Fruit fly (Drosophila melanogaster): Measurements from ENCODE around the gene gdl.

gdl gene

DNA sequence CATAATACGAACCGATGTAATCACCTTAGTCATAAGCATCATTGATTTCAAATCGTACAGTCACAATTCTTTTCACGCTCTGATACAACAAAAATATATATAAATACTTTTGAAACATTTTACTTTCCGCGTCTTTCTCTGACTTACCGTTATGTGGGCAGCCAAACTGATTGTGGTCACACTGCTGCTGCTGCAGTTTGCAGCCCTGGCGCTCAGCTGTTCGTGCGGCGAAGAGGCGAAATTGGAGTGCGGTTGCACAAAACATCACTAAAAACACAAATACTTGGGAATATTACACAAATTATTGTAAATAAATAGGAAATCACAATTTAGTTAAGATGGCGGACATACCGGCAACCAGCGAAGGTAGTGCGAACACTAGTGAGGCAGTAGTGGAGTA, at the start of gene gdl, which contains the start of gene gdl-ORF39:
Gene gdl (plus strand): TSS at position 48 of the 400 bp plus-strand sequence.
Gene gdl-ORF39 (plus strand): TSS at position 48 of the 400 bp plus-strand sequence.
- no peak for TF ChIP-seq CTCF (optimal IDR thresholded peaks at IDR 0.05)

DNA sequence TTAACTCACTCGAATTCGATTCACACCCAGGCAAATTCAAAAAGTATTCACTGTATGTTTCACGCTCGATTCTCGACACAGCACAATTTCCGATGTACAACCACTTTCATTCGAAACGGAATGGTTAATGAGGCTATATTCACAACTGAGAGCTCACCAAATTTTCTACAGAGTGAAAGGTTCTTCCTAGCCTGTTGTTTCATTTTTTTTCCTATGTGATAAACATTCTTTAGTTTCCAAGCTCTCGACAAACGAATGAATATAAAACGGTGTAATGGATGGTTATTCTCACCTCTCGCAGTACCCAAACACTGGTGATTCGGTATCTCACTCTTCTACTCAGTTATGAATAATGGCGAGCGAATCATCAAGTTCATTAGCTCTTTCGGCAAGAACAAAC, 35.2 kb upstream of the gdl start, which contains the start of gene cocoon:
Gene cocoon (minus strand): TSS at position 101 of the 400 bp plus-strand sequence.
- TF ChIP-seq CG8478 (optimal IDR thresholded peaks at IDR 0.05) (no peak), CTCF (optimal IDR thresholded peaks at IDR 0.05) (no peak)

DNA sequence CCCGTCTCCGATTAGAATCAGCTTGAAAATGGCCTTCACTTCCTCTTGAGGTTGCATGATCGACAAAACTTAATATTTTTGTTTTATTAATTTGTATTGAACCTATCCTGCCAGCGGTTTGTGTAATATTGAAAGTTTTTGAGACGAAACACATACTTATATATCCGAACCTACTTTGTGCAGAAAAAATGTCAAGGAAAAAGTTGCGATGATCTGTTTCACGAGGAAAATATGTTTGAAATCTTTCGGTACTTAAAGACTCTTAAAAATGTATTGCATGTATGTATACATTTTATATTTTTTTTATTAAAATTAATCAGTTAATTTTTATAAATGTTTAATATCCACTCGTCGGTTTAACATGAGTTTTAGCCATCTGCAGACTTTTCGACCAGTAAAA, 23.9 kb upstream of the gdl start, which contains the start of gene Ran-like:
Gene Ran-like (minus strand): TSS at position 101 of the 400 bp plus-strand sequence.
- TF ChIP-seq CTCF (optimal IDR thresholded peaks at IDR 0.05), result no peak
- no peak for TF ChIP-seq CG8478 (optimal IDR thresholded peaks at IDR 0.05)

DNA sequence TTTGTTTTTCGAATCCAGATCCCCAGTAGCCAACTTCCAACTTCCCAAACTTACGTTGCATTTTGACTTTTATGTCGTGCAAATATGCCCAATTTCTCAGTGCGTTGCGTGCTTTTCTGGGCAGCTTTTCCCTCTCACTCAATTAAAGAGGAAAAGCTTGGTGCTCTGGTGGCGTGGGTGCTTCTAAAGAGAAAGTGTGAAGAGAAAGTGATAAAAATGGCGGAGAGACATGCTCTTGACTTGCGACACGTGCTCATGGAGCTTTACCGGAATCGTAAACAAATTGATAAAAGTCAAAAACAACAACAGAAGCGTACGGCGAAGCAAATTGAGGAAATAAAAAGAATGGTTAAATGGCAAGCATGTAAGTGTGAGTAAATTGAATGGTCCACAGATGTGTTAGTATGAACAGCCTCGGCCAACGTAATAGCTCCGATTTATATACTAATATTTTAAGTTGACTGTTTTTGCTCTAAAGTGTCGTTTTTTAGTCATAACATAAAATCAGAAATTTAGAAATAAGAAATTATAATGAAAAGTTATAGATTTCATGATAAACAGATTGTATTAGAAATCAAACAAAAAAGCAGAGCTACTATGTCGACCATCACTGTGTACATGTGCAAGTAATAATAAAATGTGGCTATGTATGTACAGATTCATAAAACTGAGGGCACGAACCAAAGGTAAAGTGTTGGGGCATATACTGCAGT, 15.2 kb upstream of the gdl start:
- TF ChIP-seq CG8478 (optimal IDR thresholded peaks at IDR 0.05) (no peak), CTCF (optimal IDR thresholded peaks at IDR 0.05) (no peak)

DNA sequence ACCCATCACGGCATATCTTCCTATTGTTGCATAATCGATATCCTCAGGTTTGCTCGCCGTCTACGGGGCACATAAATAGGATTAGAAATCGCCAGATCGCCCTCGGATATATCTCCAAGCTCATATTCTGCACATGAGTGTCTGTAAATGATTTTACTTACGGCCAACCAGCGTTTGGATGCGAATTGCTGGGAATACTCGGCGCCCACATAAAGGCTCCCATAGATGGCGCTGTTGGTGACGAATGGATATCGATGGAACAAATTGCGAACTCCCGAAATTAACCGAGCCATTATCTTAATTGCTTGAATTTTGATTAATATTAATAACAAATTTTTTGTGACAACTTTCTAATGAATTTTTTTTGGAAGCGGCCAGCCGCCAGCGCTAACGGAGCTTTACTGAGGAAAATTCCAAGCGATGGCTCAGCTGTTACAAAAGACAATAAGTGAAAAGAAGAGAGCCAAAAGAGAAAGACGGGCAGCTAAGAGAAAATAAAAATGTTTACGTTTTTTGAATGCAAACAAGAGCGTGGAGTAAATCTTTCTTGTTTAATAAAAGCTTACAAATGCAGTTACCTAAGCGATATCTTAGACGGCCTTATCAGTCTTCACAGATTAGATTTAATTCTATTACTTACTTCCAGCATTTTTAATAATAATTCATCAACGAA, 14.5 kb upstream of the gdl start:
- TF ChIP-seq CG8478 (optimal IDR thresholded peaks at IDR 0.05) (no peak), CTCF (optimal IDR thresholded peaks at IDR 0.05) (peak; percentile 54 to 68)

DNA sequence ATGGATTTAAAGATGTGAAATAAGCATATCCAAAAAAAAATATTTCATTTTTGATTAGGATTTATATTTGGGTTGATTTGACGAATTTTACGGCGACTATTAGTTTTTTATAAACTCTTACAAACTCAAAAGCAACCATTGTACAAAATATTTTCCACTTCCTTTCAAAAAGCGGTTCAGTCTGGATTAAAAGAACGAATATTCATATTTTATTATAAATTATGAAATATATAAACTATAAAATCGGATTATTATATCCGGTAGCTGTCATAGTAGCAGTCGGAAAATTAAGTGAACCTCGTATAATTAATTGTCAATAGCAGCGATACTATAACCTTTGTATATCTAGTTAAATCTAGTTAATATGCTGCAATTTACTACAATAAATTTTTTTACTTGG, 13.8 kb upstream of the gdl start, which contains the start of gene CG12355:
Gene CG12355 (minus strand): TSS at position 101 of the 400 bp plus-strand sequence.
- no peak for TF ChIP-seq CTCF (optimal IDR thresholded peaks at IDR 0.05)
- no peak for TF ChIP-seq CG8478 (optimal IDR thresholded peaks at IDR 0.05)

DNA sequence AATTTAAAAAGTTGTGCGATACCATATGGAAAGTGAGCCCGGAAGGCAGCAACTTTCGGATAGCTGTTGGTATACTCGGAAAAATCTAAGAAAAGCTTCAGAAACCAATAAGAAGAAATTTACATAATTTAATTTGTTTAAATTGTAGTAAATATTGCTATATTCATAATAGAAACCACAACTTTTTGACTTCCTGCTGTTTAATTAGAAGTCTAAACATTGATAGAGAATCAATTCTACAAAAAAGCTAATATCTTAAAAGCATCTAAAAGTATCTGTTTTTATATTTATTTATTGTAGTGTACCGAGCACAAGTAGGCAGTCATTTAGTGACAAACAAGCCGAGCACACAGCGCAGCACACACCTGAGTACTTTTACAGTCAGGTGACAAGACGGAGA, 13.0 kb upstream of the gdl start, which contains the start of gene CG13455:
Gene CG13455 (plus strand): TSS at position 301 of the 400 bp plus-strand sequence.
- TF ChIP-seq CTCF (optimal IDR thresholded peaks at IDR 0.05), result no peak
- no peak for TF ChIP-seq CG8478 (optimal IDR thresholded peaks at IDR 0.05)

DNA sequence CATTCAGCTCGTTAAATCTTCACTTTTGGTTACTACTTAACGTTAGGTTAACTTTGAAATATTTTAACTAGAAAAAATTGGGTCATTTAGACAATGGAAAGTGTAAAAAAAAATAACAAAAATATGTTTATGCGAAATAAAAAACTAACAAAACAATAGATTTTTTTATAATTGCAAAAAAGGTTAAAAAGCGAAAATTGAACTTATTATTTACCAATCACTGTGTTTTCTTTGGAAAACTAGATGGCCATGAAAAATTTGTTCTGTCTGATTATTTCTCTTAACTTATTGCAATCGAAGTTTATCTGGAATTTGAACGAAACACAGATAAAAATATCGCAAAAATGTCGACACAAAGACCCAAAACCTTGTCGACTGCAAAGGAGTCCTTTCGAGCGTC, 11.3 kb upstream of the gdl start, which contains the start of gene CG7276:
Gene CG7276 (plus strand): TSS at position 301 of the 400 bp plus-strand sequence.
- no peak for TF ChIP-seq CTCF (optimal IDR thresholded peaks at IDR 0.05)
- no peak for TF ChIP-seq CG8478 (optimal IDR thresholded peaks at IDR 0.05)

DNA sequence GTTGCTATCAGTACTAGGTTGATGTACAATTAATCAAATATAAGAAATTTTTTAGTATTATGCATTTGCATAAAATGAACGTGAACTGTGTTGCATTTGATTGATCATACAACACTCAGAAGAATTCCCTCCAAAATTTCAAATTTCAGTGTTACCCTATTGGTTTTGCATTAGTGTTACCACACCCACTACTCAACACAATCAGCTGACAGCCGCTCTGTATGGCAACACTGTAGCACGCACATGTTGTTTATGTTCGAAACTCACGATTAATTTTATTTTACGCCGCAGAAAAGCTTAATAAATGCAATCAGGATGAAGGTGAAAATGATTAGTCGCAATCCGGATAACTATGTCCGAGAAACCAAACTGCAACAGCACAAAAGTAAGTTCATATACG, 10.5 kb upstream of the gdl start, which contains the start of gene CG7275:
Gene CG7275 (plus strand): TSS at position 215 of the 400 bp plus-strand sequence.
- TF ChIP-seq CG8478 (optimal IDR thresholded peaks at IDR 0.05), result no peak
- TF ChIP-seq CTCF (optimal IDR thresholded peaks at IDR 0.05), result no peak

DNA sequence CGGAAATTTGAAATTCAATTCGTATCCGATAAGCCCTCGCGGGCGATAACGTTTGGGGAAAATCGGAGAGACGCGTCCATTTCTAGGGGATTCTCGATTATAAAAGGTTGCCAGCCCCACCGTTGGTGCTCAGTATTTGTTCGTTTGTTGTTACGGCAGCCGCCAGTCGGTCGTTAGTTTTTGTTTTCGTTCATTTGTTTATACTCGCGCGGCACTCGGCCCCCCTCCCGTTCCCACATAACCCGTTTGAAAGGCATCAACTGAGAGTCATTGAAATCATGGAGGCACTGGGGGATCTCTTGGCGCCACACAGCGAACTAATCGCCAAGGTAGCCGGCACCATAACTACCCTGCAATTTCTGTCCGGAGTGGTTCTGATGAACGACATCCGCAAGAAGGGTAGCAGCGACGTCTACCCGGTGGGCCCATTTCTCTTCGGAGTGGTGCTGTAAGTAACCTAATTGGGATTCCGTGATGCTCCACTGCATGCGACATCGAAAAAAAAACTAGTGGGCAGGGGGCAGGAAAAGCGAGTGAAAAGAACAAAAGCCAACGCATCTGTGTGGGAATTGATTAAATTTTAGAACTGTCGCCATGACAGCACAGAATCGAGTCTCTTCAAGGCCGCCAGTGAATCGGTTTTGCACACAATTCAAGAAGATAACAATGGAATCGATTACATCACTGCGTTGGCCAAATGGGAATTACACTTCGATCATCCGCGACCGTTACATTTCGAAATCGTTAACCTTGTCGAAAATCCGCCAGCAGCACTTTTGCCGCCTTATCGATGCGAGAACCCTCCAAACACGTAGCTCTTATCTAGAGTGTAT, 8.2 kb upstream of the gdl start, which contains the start of gene CG7272:
Gene CG7272 (plus strand): TSS at position 126 of the 833 bp plus-strand sequence.
- no peak for TF ChIP-seq CG8478 (optimal IDR thresholded peaks at IDR 0.05)
- TF ChIP-seq CTCF (optimal IDR thresholded peaks at IDR 0.05), result no peak

DNA sequence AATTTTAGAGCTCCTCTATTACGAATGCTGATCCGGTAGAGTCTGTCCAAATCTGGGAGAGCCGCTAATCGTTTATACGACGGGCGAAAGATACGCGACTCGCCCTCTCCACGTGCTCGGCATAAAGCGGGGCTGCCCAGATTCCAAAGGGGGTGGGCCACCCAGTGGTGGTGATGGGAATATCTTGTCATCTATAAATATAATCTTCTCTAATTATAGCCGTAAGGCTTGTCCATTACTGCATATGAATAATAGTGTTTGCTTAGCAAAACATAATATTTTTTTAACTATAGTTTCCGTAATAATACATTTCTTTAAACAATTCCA, 7.6 kb upstream of the gdl start:
- TF ChIP-seq CG8478 (optimal IDR thresholded peaks at IDR 0.05) (no peak), CTCF (optimal IDR thresholded peaks at IDR 0.05) (no peak)

DNA sequence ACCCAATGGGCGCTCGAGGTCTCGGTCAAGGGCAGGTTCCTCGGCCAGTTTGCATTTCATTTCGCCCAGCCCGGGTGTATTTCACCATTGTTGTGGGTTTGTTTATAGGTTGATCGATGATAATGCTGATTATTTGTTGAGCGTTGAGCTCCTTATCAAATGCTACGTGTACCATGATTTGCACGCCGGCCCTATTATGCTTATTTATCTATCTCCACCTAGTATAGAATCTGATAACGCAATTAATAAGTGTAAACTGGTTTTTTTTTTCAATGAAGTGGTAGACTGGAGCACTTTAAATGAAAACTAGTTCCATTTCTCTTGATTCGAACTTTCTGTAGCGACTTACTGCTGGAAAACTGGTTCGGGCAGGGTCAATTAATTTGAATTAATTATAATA, 7.0 kb upstream of the gdl start:
- TF ChIP-seq CG8478 (optimal IDR thresholded peaks at IDR 0.05) (no peak), CTCF (optimal IDR thresholded peaks at IDR 0.05) (no peak)

DNA sequence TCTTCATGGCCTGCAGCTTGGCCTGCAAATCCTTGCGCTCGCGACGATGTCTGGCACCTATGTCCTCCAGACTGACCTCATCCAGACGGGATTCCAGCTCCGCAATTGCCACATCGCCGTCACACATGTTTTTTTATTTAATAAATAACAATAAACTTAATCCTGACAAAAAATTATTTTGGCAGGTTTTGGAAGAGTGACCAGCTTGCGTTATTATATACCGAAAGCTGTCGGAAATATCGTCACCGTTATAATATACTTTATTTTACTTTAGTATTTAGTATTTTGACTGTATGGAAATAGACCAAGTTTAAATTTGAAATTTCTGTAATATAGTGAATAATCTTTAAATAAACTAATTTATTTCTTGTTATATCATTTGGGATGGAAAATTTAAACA, 4.6 kb upstream of the gdl start, which contains the start of gene CG7857:
Gene CG7857 (minus strand): TSS at position 208 of the 400 bp plus-strand sequence.
- TF ChIP-seq CTCF (optimal IDR thresholded peaks at IDR 0.05) (no peak), CG8478 (optimal IDR thresholded peaks at IDR 0.05) (no peak)

DNA sequence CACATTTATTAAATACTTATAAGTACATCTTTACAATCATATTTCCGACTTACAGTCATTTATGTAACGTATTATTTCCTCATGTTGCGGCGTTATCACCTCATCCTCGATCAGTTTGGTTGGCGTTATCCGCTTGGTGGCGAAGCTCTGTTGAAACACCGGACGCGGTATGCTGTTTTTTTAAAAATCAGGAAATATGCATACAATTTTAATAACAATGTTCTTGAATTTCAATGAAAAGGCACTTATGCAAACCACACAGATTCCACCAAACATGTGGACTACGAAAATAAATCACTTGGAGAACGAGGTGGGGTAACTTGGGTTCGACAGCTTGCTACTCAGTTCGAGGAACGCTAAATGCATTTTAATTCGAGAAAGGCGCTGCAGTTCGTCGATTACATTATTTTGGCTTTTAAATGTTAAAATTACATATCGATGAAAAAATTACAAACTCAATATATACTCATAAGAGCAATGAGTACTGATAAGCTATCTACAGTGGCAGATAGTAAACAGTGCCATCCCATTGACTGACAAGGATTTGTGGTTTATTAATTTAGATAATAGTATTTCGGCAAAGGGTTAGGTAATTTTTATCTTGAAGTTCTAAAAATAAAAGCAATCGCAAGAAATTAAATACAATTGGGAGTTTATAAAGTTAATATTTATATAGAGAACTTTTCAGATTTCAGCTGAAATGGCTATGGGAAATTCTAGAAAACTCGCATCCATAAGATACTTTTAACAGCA, 2.9 kb upstream of the gdl start:
- no peak for TF ChIP-seq CG8478 (optimal IDR thresholded peaks at IDR 0.05)
- no peak for TF ChIP-seq CTCF (optimal IDR thresholded peaks at IDR 0.05)

Data from S2 (cell line).